Worm (Caenorhabditis elegans): ENCODE data around the gene cyp-35B1.

Gene cyp-35B1

DNA sequence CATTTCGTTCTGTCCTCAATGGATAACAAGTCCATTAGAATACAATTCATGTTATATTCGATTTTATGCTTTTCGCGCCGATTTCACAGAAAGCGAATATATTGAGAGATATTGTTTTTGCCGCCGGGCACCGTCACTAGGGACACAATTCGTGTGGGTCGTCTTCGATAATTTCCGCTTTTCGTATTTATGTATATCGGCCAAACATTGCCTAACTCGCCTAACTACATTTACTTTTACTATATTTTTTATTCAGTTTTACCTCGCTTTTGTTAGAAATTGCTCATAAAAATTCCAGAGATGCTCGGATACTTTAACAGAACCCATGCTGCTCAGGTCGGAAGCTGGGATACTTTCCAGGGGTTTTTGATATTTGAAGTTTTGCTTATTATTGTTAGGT lies 44.2 kb upstream of the cyp-35B1 start, which contains the start of gene sre-9:
Gene sre-9, plus strand, starts transcription at position 301 of the 400 bp plus-strand sequence.
- TF ChIP-seq lim-7 (GFP tag; IDR thresholded peaks at IDR 0.05) = no peak
- no peak for TF ChIP-seq F37D6.2 (tag; optimal IDR thresholded peaks at IDR 0.05)
- TF ChIP-seq fos-1 (tag; optimal IDR thresholded peaks at IDR 0.05) = no peak
- TF ChIP-seq ceh-62 (tag; optimal IDR thresholded peaks at IDR 0.05) = no peak
- TF ChIP-seq duxl-1 (tag; optimal IDR thresholded peaks at IDR 0.05; ENCODE audit: poor library complexity) = no peak
- no peak for TF ChIP-seq daf-19 (GFP tag; conservative IDR thresholded peaks at IDR 0.05)
- no peak for TF ChIP-seq lin-1 (GFP tag; IDR thresholded peaks at IDR 0.05)
- no peak for TF ChIP-seq hmg-1.1 (GFP tag; IDR thresholded peaks at IDR 0.05)
- TF ChIP-seq nhr-48 (tag; optimal IDR thresholded peaks at IDR 0.05) = no peak
- TF ChIP-seq zfp-2 (tag; optimal IDR thresholded peaks at IDR 0.05) = no peak
- no peak for TF ChIP-seq ceh-32 (tag; optimal IDR thresholded peaks at IDR 0.05; ENCODE audit: poor library complexity)
- TF ChIP-seq hif-1 (tag; optimal IDR thresholded peaks at IDR 0.05) = no peak
- TF ChIP-seq mdt-29 (GFP tag; IDR thresholded peaks at IDR 0.05) = no peak
- TF ChIP-seq pha-4 (GFP tag; IDR thresholded peaks at IDR 0.05) = no peak
- no peak for TF ChIP-seq pha-4 (tag; optimal IDR thresholded peaks at IDR 0.05)
- no peak for TF ChIP-seq ama-1 (optimal IDR thresholded peaks at IDR 0.05)
- no peak for TF ChIP-seq nhr-25 (tag; optimal IDR thresholded peaks at IDR 0.05; ENCODE audit: borderline replicate concordance, insufficient read depth)
- TF ChIP-seq nhr-11 (tag; optimal IDR thresholded peaks at IDR 0.05) = no peak

DNA sequence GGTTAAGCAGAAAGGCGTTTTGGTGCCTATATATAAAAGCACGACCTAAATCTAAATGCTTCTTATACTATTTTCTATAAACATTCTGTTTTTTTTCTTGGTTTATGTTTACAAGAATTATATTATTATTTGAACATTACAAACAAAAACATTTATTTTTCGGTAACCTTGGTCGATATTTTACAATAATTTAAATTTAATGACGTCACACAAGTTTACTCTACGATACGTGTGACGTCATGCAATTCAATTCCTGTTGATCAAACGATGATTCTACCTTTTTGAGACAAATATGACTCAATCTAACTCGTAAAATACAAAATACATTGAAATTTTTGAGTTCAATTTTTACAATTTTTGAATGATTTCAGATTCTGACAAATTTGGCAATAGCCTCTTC lies 42.8 kb upstream of the cyp-35B1 start:
- TF ChIP-seq nhr-11 (tag; optimal IDR thresholded peaks at IDR 0.05) (no peak), unc-62 (GFP tag; optimal IDR thresholded peaks at IDR 0.05 in 1 of 2) (peak in 1 of 2 experiments; percentile 69), unc-62 (tag; optimal IDR thresholded peaks at IDR 0.05) (no peak), ceh-62 (tag; optimal IDR thresholded peaks at IDR 0.05) (no peak)

DNA sequence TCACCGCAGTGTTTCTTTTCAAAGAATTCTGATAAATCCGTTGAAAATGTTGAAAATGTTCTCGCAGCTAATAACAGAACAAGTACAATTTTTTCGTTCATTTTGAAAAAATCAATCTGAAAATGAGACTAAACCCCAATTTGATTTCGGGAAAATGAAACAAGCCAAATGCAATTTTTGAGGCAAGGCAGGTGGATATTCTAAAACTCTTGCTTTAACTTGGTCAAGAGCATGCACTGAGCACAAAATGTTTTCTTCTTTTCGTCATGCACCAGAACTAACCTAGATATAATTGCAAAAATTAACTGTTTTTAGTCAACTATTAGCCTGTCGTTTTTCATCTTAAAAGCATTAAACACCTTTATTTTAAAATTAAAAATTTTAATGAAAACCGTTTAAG lies 38.7 kb upstream of the cyp-35B1 start, which contains the start of gene irld-22:
Gene irld-22, minus strand, starts transcription at position 101 of the 400 bp plus-strand sequence.
- TF ChIP-seq snpc-4 (tag; optimal IDR thresholded peaks at IDR 0.05) (no peak), mdt-29 (GFP tag; IDR thresholded peaks at IDR 0.05) (no peak), F26F4.8 (GFP tag; conservative IDR thresholded peaks at IDR 0.05) (no peak), zfp-2 (tag; optimal IDR thresholded peaks at IDR 0.05) (no peak), vab-7 (GFP tag; IDR thresholded peaks at IDR 0.05) (no peak), snpc-1.2 (GFP tag; IDR thresholded peaks at IDR 0.05) (no peak), sdz-12 (GFP tag; optimal IDR thresholded peaks at IDR 0.05) (no peak), mes-2 (tag; optimal IDR thresholded peaks at IDR 0.05; ENCODE audit: poor library complexity, severe bottlenecking) (no peak), nhr-25 (tag; optimal IDR thresholded peaks at IDR 0.05; ENCODE audit: borderline replicate concordance, insufficient read depth) (no peak), spr-1 (tag; optimal IDR thresholded peaks at IDR 0.05) (no peak), rbr-2 (tag; optimal IDR thresholded peaks at IDR 0.05) (no peak), nhr-77 (tag; optimal IDR thresholded peaks at IDR 0.05) (no peak), lin-1 (GFP tag; IDR thresholded peaks at IDR 0.05) (no peak), Y48G9A.11 (GFP tag; IDR thresholded peaks at IDR 0.05) (no peak), lin-15B (tag; optimal IDR thresholded peaks at IDR 0.05) (no peak)

DNA sequence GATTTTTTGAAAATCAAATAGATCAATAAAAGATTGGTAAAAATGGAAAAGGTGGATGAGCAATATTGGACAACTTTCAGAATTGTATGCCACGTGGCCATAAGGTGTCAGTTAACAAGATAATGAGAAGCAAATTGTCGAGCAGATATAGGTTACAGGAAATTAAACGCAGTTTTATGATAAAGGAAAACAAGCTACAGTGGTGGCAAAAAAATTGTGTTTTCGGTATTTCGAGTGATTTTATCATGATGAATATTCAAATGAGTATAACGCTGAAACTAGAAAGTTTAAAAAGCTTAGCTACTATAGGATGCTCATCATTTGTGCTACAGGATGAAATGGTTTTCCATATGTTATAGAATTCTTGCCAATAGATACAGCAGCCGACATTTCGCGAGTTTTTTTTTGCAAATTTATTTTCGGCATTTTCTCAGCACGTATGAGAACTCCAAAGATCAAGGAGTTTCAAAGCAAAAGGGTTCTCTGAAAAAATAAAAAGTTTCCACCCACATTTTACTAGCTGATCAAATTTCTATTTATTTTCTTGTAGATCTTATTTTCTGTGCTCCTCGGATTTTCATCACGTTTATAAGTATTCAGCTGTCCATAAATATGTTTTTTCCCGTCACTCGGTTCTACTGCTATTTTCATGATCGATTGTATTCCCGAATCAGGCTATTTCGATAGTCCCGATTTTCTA lies 36.2 kb upstream of the cyp-35B1 start, which contains the start of the genes str-229 and srh-190:
Gene str-229, minus strand, starts transcription at position 101 of the 700 bp plus-strand sequence.
Gene srh-190, plus strand, starts transcription at position 650 of the 700 bp plus-strand sequence.
- TF ChIP-seq mdl-1 (tag; optimal IDR thresholded peaks at IDR 0.05) (no peak), tra-1 (GFP tag; IDR thresholded peaks at IDR 0.05) (no peak), dmd-9 (GFP tag; IDR thresholded peaks at IDR 0.05) (no peak)

Measured in whole organism, L4 larva.